Worm (Caenorhabditis elegans) whole organism, L1 larva: Measurements from ENCODE around the gene Y41D4A.7.

ENCODE experiments used
- Y116A8C.19 ChIP-seq: sonication (generic microtip); optimal IDR thresholded peaks from 2 replicates; lab custom pipeline; 2016; ENCODE audit warnings: missing compliant biosample characterization, missing genetic modification characterization, borderline replicate concordance
- nhr-85 ChIP-seq: sonication (generic microtip); peaks from one replicate; lab custom pipeline; 2016; ENCODE audit warnings: missing genetic modification characterization, inconsistent platforms, missing compliant biosample characterization
- swsn-7 ChIP-seq: sonication (generic microtip); optimal IDR thresholded peaks from 2 replicates; lab custom pipeline; 2016; ENCODE audit warnings: missing genetic modification characterization, missing compliant biosample characterization
- vab-15 ChIP-seq: sonication (generic microtip); optimal IDR thresholded peaks from 2 replicates; lab custom pipeline; 2017; ENCODE audit warnings: missing genotype, mild to moderate bottlenecking, missing genetic modification characterization, missing compliant biosample characterization
- zag-1 ChIP-seq: fragments of 150-350 bp; optimal IDR thresholded peaks from 2 replicates; lab custom pipeline; 2014; ENCODE audit warnings: missing biosample characterization, missing genetic modification characterization
- ztf-4 ChIP-seq: fragments of 150-350 bp; optimal IDR thresholded peaks from 2 replicates; lab custom pipeline; 2014; ENCODE audit warnings: missing biosample characterization, missing genetic modification characterization

ce11 chrIV:1709002-1709401 is 52.4 kb downstream of the Y41D4A.7 start:
- no peak for TF ChIP-seq swsn-7 (tag; lab: Kevin White, UChicago)
- TF ChIP-seq vab-15 (tag; lab: Kevin White, UChicago): no peak
- no peak for TF ChIP-seq nhr-85 (tag; lab: Kevin White, UChicago)
- no peak for TF ChIP-seq ztf-4
- no peak for TF ChIP-seq Y116A8C.19 (tag; lab: Kevin White, UChicago)
- TF ChIP-seq zag-1 (tag; lab: Kevin White, UChicago): no peak
